Fruit fly (Drosophila melanogaster) ovary, adult (tissue): ENCODE results near the gene Srp19.

Source experiments
- CG17801 ChIP-seq: fragments of 200-800 bp; optimal IDR thresholded peaks from 2 replicates; lab custom pipeline; 2019; ENCODE audit warnings: missing biosample characterization, mild to moderate bottlenecking, missing genetic modification characterization, moderate library complexity; ENCODE audit not compliant: partially characterized antibody

The Srp19 gene

DNA sequence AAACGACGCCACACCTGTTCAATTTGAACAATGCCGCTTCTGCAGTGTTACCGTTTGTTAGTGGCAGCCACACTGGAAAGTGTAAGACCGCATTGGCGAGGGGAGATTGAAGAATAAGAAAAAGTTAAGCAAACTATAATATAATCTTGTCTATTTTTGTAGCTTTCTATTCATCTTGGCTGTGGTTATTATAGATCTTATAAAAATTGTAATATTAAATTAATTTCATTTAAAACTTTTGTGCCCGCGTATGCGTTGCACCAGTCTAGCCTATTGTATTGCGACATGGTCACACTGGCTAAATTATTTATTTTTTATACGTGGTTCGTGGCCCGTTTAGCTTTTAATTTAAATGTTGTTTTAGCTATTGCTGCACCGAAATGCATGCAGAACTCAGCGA, 24.5 kb downstream of the Srp19 start, which contains the start of the genes RhoGEF4 and Rint1:
RhoGEF4 (minus strand) TSS at position 64 of the 400 bp plus-strand sequence.
Rint1 (plus strand) TSS at position 272 of the 400 bp plus-strand sequence.
- TF ChIP-seq CG17801 = peak; percentile 63

- no peak for TF ChIP-seq CG17801
Observed at dm6 chr3L:7319768-7320167, 28.1 kb downstream of the Srp19 start, which contains the start of gene CG8607. Gene CG8607, plus strand, starts transcription at chr3L:7320068.

dm6 chr3L:7314133-7314532, 33.7 kb downstream of the Srp19 start:
- TF ChIP-seq CG17801 = no peak

dm6 chr3L:7313559-7314132, 34.2 kb downstream of the Srp19 start:
- no peak for TF ChIP-seq CG17801

- no peak for TF ChIP-seq CG17801
Observed at dm6 chr3L:7312754-7313153, 35.1 kb downstream of the Srp19 start, which contains the start of gene unc-13-4A. Gene unc-13-4A, minus strand, starts transcription at chr3L:7312896.

DNA sequence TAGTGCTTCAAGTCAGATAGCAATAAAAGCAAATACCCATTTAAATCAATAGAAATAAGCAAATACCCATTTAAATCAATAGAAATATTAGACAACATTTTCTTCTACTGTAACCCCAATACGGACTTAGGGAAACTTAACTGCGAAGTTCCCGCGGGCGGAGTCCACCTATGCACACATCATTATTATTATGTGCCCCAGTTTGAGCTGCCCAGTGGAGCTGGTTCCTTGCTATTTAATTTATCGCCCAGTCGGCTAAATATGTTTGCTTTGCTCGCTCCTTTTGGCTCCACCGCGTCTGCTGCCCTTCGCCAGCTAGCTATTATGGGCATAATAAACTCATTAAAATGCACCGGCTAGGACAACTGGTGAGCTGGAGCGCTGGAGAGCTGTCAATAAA, 47.2 kb downstream of the Srp19 start:
- no peak for TF ChIP-seq CG17801
